Fruit fly (Drosophila melanogaster) whole organism, embryonic: ENCODE measurements around the gene Ilp5.

ENCODE experiments used
- Bteb2 ChIP-seq: fragments of 200-800 bp; sonication (Bioruptor generic); optimal IDR thresholded peaks from 2 replicates; lab custom pipeline; 2016; ENCODE audit warnings: missing biosample characterization, missing genetic modification characterization
- CG10565 ChIP-seq: fragments of 200-800 bp; sonication (Bioruptor generic); optimal IDR thresholded peaks from 3 replicates; lab custom pipeline; 2016; ENCODE audit warnings: missing biosample characterization, mild to moderate bottlenecking, missing genetic modification characterization
- CG11696 ChIP-seq: fragments of 200-800 bp; sonication (Bioruptor generic); IDR thresholded peaks from 2 replicates; pipeline ENCODE4 v1.3.6; 2022; ENCODE audit warnings: missing biosample characterization, missing genetic modification characterization
- CG12219 ChIP-seq: fragments of 200-800 bp; sonication (Bioruptor generic); optimal IDR thresholded peaks from 3 replicates; lab custom pipeline; 2018; ENCODE audit warnings: missing biosample characterization, mild to moderate bottlenecking, missing genetic modification characterization
- CG12659 ChIP-seq: fragments of 200-800 bp; sonication (Bioruptor generic); optimal IDR thresholded peaks from 3 replicates; lab custom pipeline; 2017; ENCODE audit warnings: mild to moderate bottlenecking, missing biosample characterization, missing genetic modification reagents, missing genetic modification characterization
- CG12744 ChIP-seq: fragments of 200-800 bp; sonication (Bioruptor generic); optimal IDR thresholded peaks from 2 replicates; lab custom pipeline; 2016; ENCODE audit warnings: missing biosample characterization, missing genetic modification characterization
- CG13123 ChIP-seq: fragments of 200-800 bp; sonication (Bioruptor generic); optimal IDR thresholded peaks from 2 replicates; lab custom pipeline; 2016; ENCODE audit warnings: missing biosample characterization, missing genetic modification characterization
- CG14441 ChIP-seq: fragments of 200-800 bp; sonication (Bioruptor generic); IDR thresholded peaks from 2 replicates; pipeline ENCODE4 v1.3.6; 2022; ENCODE audit warnings: missing biosample characterization, missing genetic modification characterization
- CG14860 ChIP-seq: fragments of 200-800 bp; sonication (Bioruptor generic); IDR thresholded peaks from 3 replicates; pipeline ENCODE4 v1.3.6; 2022; ENCODE audit warnings: missing biosample characterization, missing genetic modification characterization; ENCODE audit not compliant: partially characterized antibody
- CG15696 ChIP-seq: fragments of 200-800 bp; sonication (Bioruptor generic); optimal IDR thresholded peaks from 2 replicates; lab custom pipeline; 2019; ENCODE audit warnings: missing biosample characterization, mild to moderate bottlenecking, missing genetic modification characterization, moderate library complexity
- CG17186 ChIP-seq: fragments of 200-800 bp; sonication (Bioruptor generic); optimal IDR thresholded peaks from 3 replicates; lab custom pipeline; 2017; ENCODE audit warnings: missing biosample characterization, missing genetic modification reagents, missing genetic modification characterization
- CG2120 ChIP-seq: fragments of 200-800 bp; sonication (Bioruptor generic); optimal IDR thresholded peaks from 3 replicates; lab custom pipeline; 2016; ENCODE audit warnings: missing biosample characterization, missing genetic modification characterization
- CG2712 ChIP-seq: fragments of 200-800 bp; optimal IDR thresholded peaks from 3 replicates; lab custom pipeline; 2019; ENCODE audit warnings: missing biosample characterization, mild to moderate bottlenecking, missing genetic modification characterization, moderate library complexity
- CG30403 ChIP-seq: fragments of 200-800 bp; sonication (Bioruptor generic); optimal IDR thresholded peaks from 3 replicates; lab custom pipeline; 2016; ENCODE audit warnings: missing biosample characterization, missing genetic modification characterization
- CG5953 ChIP-seq: fragments of 200-800 bp; sonication (Bioruptor generic); IDR thresholded peaks from 2 replicates; pipeline ENCODE4 v1.3.6; 2022; ENCODE audit warnings: missing biosample characterization, missing genetic modification characterization
- CG6272 ChIP-seq: fragments of 200-800 bp; sonication (Bioruptor generic); IDR thresholded peaks from 2 replicates; pipeline ENCODE4 v1.3.6; 2022; ENCODE audit warnings: missing biosample characterization, missing genetic modification characterization
- CG9215 ChIP-seq: fragments of 200-800 bp; sonication (Bioruptor generic); IDR thresholded peaks from 2 replicates; pipeline ENCODE4 v1.3.6; 2022; ENCODE audit warnings: missing biosample characterization, missing genetic modification characterization
- CG9609 ChIP-seq: fragments of 200-800 bp; sonication (Bioruptor generic); optimal IDR thresholded peaks from 3 replicates; lab custom pipeline; 2016; ENCODE audit warnings: missing biosample characterization, missing genetic modification characterization
- CTCF ChIP-seq: fragments of 200-800 bp; sonication (Bioruptor generic); optimal IDR thresholded peaks from 2 replicates; lab custom pipeline; 2017; ENCODE audit warnings: missing biosample characterization, mild to moderate bottlenecking, missing genetic modification characterization, moderate library complexity
- Deaf1 ChIP-seq: fragments of 200-800 bp; optimal IDR thresholded peaks from 3 replicates; lab custom pipeline; 2019; ENCODE audit warnings: missing biosample characterization, mild to moderate bottlenecking, missing genetic modification characterization, moderate library complexity
- Dek ChIP-seq: fragments of 200-800 bp; sonication (Bioruptor generic); optimal IDR thresholded peaks from 3 replicates; lab custom pipeline; 2019; ENCODE audit warnings: missing biosample characterization, mild to moderate bottlenecking, missing genetic modification characterization, moderate library complexity
- GATAe ChIP-seq: fragments of 200-800 bp; sonication (Bioruptor generic); conservative IDR thresholded peaks from 2 replicates; pipeline ENCODE4 v1.3.6; 2022; ENCODE audit warnings: missing biosample characterization, missing genetic modification characterization
- HmgZ ChIP-seq: fragments of 200-800 bp; sonication (Bioruptor generic); optimal IDR thresholded peaks from 2 replicates; lab custom pipeline; 2018; ENCODE audit warnings: missing biosample characterization, mild to moderate bottlenecking, missing genetic modification characterization
- Hmx ChIP-seq: fragments of 200-800 bp; sonication (Bioruptor generic); optimal IDR thresholded peaks from 2 replicates; lab custom pipeline; 2016; ENCODE audit warnings: missing biosample characterization, missing genetic modification characterization
- Hr3 ChIP-seq: fragments of 200-800 bp; sonication (Bioruptor generic); optimal IDR thresholded peaks from 3 replicates; lab custom pipeline; 2016; ENCODE audit warnings: missing biosample characterization, missing genetic modification characterization
- Max ChIP-seq: fragments of 200-800 bp; sonication (Bioruptor generic); optimal IDR thresholded peaks from 2 replicates; lab custom pipeline; 2016; ENCODE audit warnings: missing biosample characterization, mild to moderate bottlenecking, missing genetic modification characterization
- Mes4 ChIP-seq: fragments of 200-800 bp; sonication (Bioruptor generic); optimal IDR thresholded peaks from 2 replicates; lab custom pipeline; 2016; ENCODE audit warnings: missing biosample characterization, missing genetic modification characterization
- Rfx ChIP-seq: fragments of 200-800 bp; sonication (Bioruptor generic); IDR thresholded peaks from 2 replicates; pipeline ENCODE4 v1.3.6; 2022; ENCODE audit warnings: missing biosample characterization, missing genetic modification characterization
- Scr ChIP-seq: fragments of 200-800 bp; sonication (Bioruptor generic); IDR thresholded peaks from 2 replicates; pipeline ENCODE4 v1.3.6; 2022; ENCODE audit warnings: missing biosample characterization, missing genetic modification characterization; ENCODE audit not compliant: partially characterized antibody
- ab ChIP-seq: fragments of 200-800 bp; sonication (Bioruptor generic); optimal IDR thresholded peaks from 2 replicates; lab custom pipeline; 2016; ENCODE audit warnings: missing biosample characterization, missing genetic modification characterization
- ara ChIP-seq: fragments of 200-800 bp; sonication (Bioruptor generic); IDR thresholded peaks from 2 replicates; pipeline ENCODE4 v1.3.6; 2022; ENCODE audit warnings: missing biosample characterization, missing genetic modification characterization
- ato ChIP-seq: fragments of 200-800 bp; sonication (Bioruptor generic); IDR thresholded peaks from 2 replicates; pipeline ENCODE4 v1.3.6; 2022; ENCODE audit warnings: missing biosample characterization, missing genetic modification characterization; ENCODE audit not compliant: partially characterized antibody
- bcd ChIP-seq: fragments of 200-800 bp; sonication (Bioruptor generic); optimal IDR thresholded peaks from 2 replicates; lab custom pipeline; 2017; ENCODE audit warnings: missing biosample characterization, mild to moderate bottlenecking, missing genetic modification characterization
- chif ChIP-seq, 2 experiments: fragments of 200-800 bp; sonication (Bioruptor generic); optimal IDR thresholded peaks; 3 replicates each; lab custom pipeline; 2016; ENCODE audit warnings: missing biosample characterization in 2 of 2, missing genetic modification characterization in 2 of 2
- disco-r ChIP-seq: fragments of 200-800 bp; sonication (Bioruptor generic); optimal IDR thresholded peaks from 2 replicates; lab custom pipeline; 2016; ENCODE audit warnings: missing biosample characterization, missing genetic modification characterization
- ewg ChIP-seq: fragments of 200-800 bp; sonication (Bioruptor generic); optimal IDR thresholded peaks from 3 replicates; lab custom pipeline; 2017; ENCODE audit warnings: mild to moderate bottlenecking, missing biosample characterization, missing genetic modification reagents, missing genetic modification characterization
- fd102C ChIP-seq: fragments of 200-800 bp; sonication (Bioruptor generic); optimal IDR thresholded peaks from 2 replicates; lab custom pipeline; 2018; ENCODE audit warnings: missing biosample characterization, mild to moderate bottlenecking, missing genetic modification characterization, moderate library complexity
- ftz-f1 ChIP-seq: fragments of 200-800 bp; sonication (Bioruptor generic); optimal IDR thresholded peaks from 2 replicates; lab custom pipeline; 2016; ENCODE audit warnings: missing biosample characterization, missing genetic modification characterization
- gsb-n ChIP-seq: fragments of 200-800 bp; sonication (Bioruptor generic); optimal IDR thresholded peaks from 3 replicates; lab custom pipeline; 2018; ENCODE audit warnings: missing biosample characterization, mild to moderate bottlenecking, missing genetic modification characterization
- h ChIP-seq: fragments of >200 bp; optimal IDR thresholded peaks from 2 replicates; lab custom pipeline; 2017
- hth ChIP-seq: fragments of >200 bp; optimal IDR thresholded peaks from 2 replicates; lab custom pipeline; 2017; ENCODE audit warnings: inconsistent platforms
- nmo ChIP-seq: fragments of 200-800 bp; sonication (Bioruptor generic); optimal IDR thresholded peaks from 2 replicates; lab custom pipeline; 2018; ENCODE audit warnings: missing biosample characterization, mild to moderate bottlenecking, missing genetic modification characterization, moderate library complexity
- pzg ChIP-seq: fragments of 200-800 bp; sonication (Bioruptor generic); optimal IDR thresholded peaks from 3 replicates; lab custom pipeline; 2018; ENCODE audit warnings: missing biosample characterization, mild to moderate bottlenecking, missing genetic modification characterization, moderate library complexity
- run ChIP-seq: fragments of 200-800 bp; sonication (Bioruptor generic); optimal IDR thresholded peaks from 3 replicates; lab custom pipeline; 2018; ENCODE audit warnings: missing biosample characterization, mild to moderate bottlenecking, missing genetic modification characterization
- sd ChIP-seq: fragments of 200-800 bp; sonication (Bioruptor generic); optimal IDR thresholded peaks from 3 replicates; lab custom pipeline; 2018; ENCODE audit warnings: missing biosample characterization, mild to moderate bottlenecking, missing genetic modification characterization, moderate library complexity
- sisA ChIP-seq: fragments of 200-800 bp; sonication (Bioruptor generic); IDR thresholded peaks from 2 replicates; pipeline ENCODE4 v1.3.6; 2022; ENCODE audit warnings: missing biosample characterization, missing genetic modification characterization
- so ChIP-seq: fragments of 200-800 bp; sonication (Bioruptor generic); IDR thresholded peaks from 3 replicates; pipeline ENCODE4 v1.3.6; 2022; ENCODE audit warnings: missing biosample characterization, missing genetic modification characterization
- tin ChIP-seq: fragments of 200-800 bp; sonication (Bioruptor generic); optimal IDR thresholded peaks from 3 replicates; lab custom pipeline; 2016; ENCODE audit warnings: missing biosample characterization, missing genetic modification characterization
- trh ChIP-seq: fragments of 200-800 bp; sonication (Bioruptor generic); optimal IDR thresholded peaks from 2 replicates; lab custom pipeline; 2016; ENCODE audit warnings: missing biosample characterization, missing genetic modification characterization
- ttk ChIP-seq: fragments of 200-800 bp; sonication (Bioruptor generic); IDR thresholded peaks from 2 replicates; pipeline ENCODE4 v2.1.2; 2022; ENCODE audit warnings: missing biosample characterization, missing genetic modification characterization
- vfl ChIP-seq: fragments of 200-800 bp; sonication (Bioruptor generic); optimal IDR thresholded peaks from 2 replicates; lab custom pipeline; 2016; ENCODE audit warnings: missing biosample characterization, missing genetic modification characterization
- zen ChIP-seq: fragments of 200-800 bp; sonication (Bioruptor generic); optimal IDR thresholded peaks from 3 replicates; lab custom pipeline; 2018; ENCODE audit warnings: missing biosample characterization, mild to moderate bottlenecking, missing genetic modification characterization, moderate library complexity

The Ilp5 gene

DNA sequence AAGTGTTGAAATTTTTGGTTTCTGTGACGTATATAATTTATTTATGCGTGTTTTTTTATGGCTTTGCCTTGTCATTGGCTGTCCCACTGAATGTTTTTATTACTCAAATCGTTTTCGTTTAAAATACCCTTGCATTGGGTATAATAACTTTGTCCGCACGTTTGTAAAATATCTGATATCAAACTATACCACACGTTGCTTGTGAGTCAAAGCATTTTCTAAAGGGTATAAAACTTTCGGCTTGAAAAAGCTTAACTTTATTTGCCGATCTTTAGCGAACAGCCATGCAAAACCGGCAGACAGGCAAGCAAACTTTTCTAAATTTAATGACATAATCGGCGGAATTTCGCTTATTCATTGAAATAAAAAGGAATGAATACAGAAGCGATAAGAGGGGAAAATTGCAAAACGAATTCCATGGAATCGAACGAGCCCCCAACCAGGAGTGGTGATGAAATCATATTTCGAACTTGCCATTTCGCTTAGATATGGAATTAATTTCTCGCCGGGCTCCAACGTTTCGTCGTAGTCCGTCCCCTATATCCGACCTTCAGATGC, 23.8 kb upstream of the Ilp5 start (continued):
- TF ChIP-seq CG14860 (GFP tag; lab: Robert Waterston, UW) (no peak), pzg (GFP tag; lab: Kevin White, UChicago) (no peak), CG30403 (GFP tag; lab: Kevin White, UChicago) (peak; percentile 46), Dek (peak; percentile 60), CG2120 (GFP tag; lab: Kevin White, UChicago) (peak; percentile 80), Mes4 (no peak), GATAe (GFP tag; lab: Robert Waterston, UW) (no peak), HmgZ (peak; percentile 37), gsb-n (no peak), vfl (GFP tag; lab: Kevin White, UChicago) (no peak), CG14441 (GFP tag; lab: Robert Waterston, UW) (peak; percentile 64), CTCF (GFP tag; lab: Kevin White, UChicago) (no peak), chif (GFP tag; optimal IDR thresholded peaks at IDR 0.05; lab: Kevin White, UChicago) (peak in 1 of 2 experiments; percentile 48), run (no peak), CG12744 (GFP tag; lab: Kevin White, UChicago) (no peak), CG6272 (GFP tag; lab: Robert Waterston, UW) (no peak), so (GFP tag; lab: Robert Waterston, UW) (no peak), CG10565 (no peak), CG11696 (GFP tag; lab: Robert Waterston, UW) (peak; percentile 63; the same call in 1 of the 2 replicates), Max (GFP tag; lab: Kevin White, UChicago) (no peak), CG9215 (GFP tag; lab: Robert Waterston, UW) (peak; percentile 22; the same call in 1 of the 2 replicates), ttk (GFP tag; lab: Robert Waterston, UW) (peak; percentile 48), CG12659 (GFP tag; lab: Kevin White, UChicago) (peak; percentile 55), ato (GFP tag; lab: Robert Waterston, UW) (no peak), bcd (GFP tag; lab: Kevin White, UChicago) (peak; percentile 35), ab (no peak), Rfx (peak; percentile 84), Hmx (GFP tag; lab: Kevin White, UChicago) (no peak), CG5953 (GFP tag; lab: Robert Waterston, UW) (no peak), CG17186 (no peak), sisA (GFP tag; lab: Robert Waterston, UW) (peak; percentile 35; the same call in 1 of the 2 replicates), CG15696 (tag; lab: Kevin White, UChicago) (no peak), trh (GFP tag; lab: Kevin White, UChicago) (no peak), CG12219 (peak; percentile 19), disco-r (GFP tag; lab: Kevin White, UChicago) (no peak), Deaf1 (peak; percentile 21), ftz-f1 (GFP tag; lab: Kevin White, UChicago) (no peak), CG13123 (GFP tag; lab: Kevin White, UChicago) (no peak), nmo (peak; percentile 23), CG2712 (tag; lab: Kevin White, UChicago) (peak; percentile 28), sd (tag; lab: Kevin White, UChicago) (peak; percentile 75), h (lab: Kevin White, UChicago) (no peak), ara (GFP tag; lab: Robert Waterston, UW) (no peak), fd102C (GFP tag; lab: Kevin White, UChicago) (no peak), CG9609 (GFP tag; lab: Kevin White, UChicago) (peak; percentile 48), tin (GFP tag; lab: Kevin White, UChicago) (peak; percentile 33), Scr (GFP tag; lab: Robert Waterston, UW) (no peak), ewg (GFP tag; lab: Kevin White, UChicago) (no peak), Bteb2 (GFP tag; lab: Kevin White, UChicago) (peak; percentile 56), hth (no peak), Hr3 (GFP tag; lab: Kevin White, UChicago) (peak; percentile 10), zen (no peak)
